Worm (Caenorhabditis elegans) whole organism, young adult: ENCODE measurements around the gene Y48E1C.2.

Source experiments
- B0261.1 ChIP-seq: sonication (generic microtip); optimal IDR thresholded peaks from 2 replicates; lab custom pipeline; 2016; ENCODE audit warnings: mild to moderate bottlenecking, missing genetic modification characterization, moderate library complexity, missing compliant biosample characterization
- C06A6.2 ChIP-seq: fragments of 200-800 bp; sonication (Bioruptor generic); conservative IDR thresholded peaks from 2 replicates; pipeline ENCODE4 v1.3.6; 2022; ENCODE audit warnings: missing genetic modification characterization, missing compliant biosample characterization
- C17E4.6 ChIP-seq: fragments of 200-800 bp; sonication (Bioruptor generic); IDR thresholded peaks from 2 replicates; pipeline ENCODE4 v1.3.6; 2022; ENCODE audit warnings: missing genetic modification reagents, missing genetic modification characterization, missing compliant biosample characterization
- F10E7.11 ChIP-seq: sonication (generic microtip); optimal IDR thresholded peaks from 2 replicates; lab custom pipeline; 2017; ENCODE audit warnings: mild to moderate bottlenecking, missing genetic modification characterization, moderate library complexity, missing compliant biosample characterization
- K11D2.4 ChIP-seq: fragments of 200-800 bp; sonication (Bioruptor generic); IDR thresholded peaks from 2 replicates; pipeline ENCODE4 v1.3.6; 2022; ENCODE audit warnings: missing genetic modification reagents, missing genetic modification characterization, missing compliant biosample characterization
- K12H6.12 ChIP-seq: fragments of 200-800 bp; sonication (Bioruptor generic); optimal IDR thresholded peaks from 2 replicates; lab custom pipeline; 2018; ENCODE audit warnings: mild to moderate bottlenecking, missing genetic modification characterization, missing compliant biosample characterization
- atf-7 ChIP-seq: sonication (generic microtip); optimal IDR thresholded peaks from 2 replicates; lab custom pipeline; 2017; ENCODE audit warnings: mild to moderate bottlenecking, missing genetic modification characterization, missing compliant biosample characterization
- attf-6 ChIP-seq: fragments of 200-800 bp; sonication (Bioruptor generic); IDR thresholded peaks from 2 replicates; pipeline ENCODE4 v1.3.6; 2022; ENCODE audit warnings: missing genetic modification reagents, missing genetic modification characterization, missing compliant biosample characterization
- cebp-1 ChIP-seq, 2 experiments: fragments of 200-800 bp in 1 of 2; sonication (Bioruptor generic) in 1 of 2; sonication (generic microtip) in 1 of 2; IDR thresholded peaks in 1 of 2; optimal IDR thresholded peaks in 1 of 2; 2 replicates each; pipeline versions ENCODE4 v1.3.6 to Lab custom; 2017 to 2022; ENCODE audit warnings: missing compliant biosample characterization in 2 of 2, missing genetic modification characterization in 2 of 2, mild to moderate bottlenecking in 1 of 2, missing genetic modification reagents in 1 of 2, moderate library complexity in 1 of 2
- ceh-58 ChIP-seq: fragments of 200-800 bp; sonication (Bioruptor generic); IDR thresholded peaks from 2 replicates; pipeline ENCODE4 v1.3.6; 2022; ENCODE audit warnings: missing genetic modification characterization, missing compliant biosample characterization
- ceh-79 ChIP-seq: sonication (generic microtip); optimal IDR thresholded peaks from 2 replicates; lab custom pipeline; 2017; ENCODE audit warnings: mild to moderate bottlenecking, missing genetic modification characterization, missing compliant biosample characterization
- chd-7 ChIP-seq: sonication (generic microtip); optimal IDR thresholded peaks from 2 replicates; lab custom pipeline; 2016; ENCODE audit warnings: mild to moderate bottlenecking, missing genetic modification characterization, moderate library complexity, missing compliant biosample characterization
- dpl-1 ChIP-seq: fragments of 150-350 bp; optimal IDR thresholded peaks from 2 replicates; lab custom pipeline; 2014; ENCODE audit warnings: missing biosample characterization, missing genetic modification reagents, missing genetic modification characterization
- egrh-3 ChIP-seq: fragments of 200-800 bp; sonication (Bioruptor generic); IDR thresholded peaks from 2 replicates; pipeline ENCODE4 v1.3.6; 2022; ENCODE audit warnings: missing genetic modification reagents, missing genetic modification characterization, missing compliant biosample characterization
- ets-4 ChIP-seq: fragments of 200-800 bp; sonication (Bioruptor generic); optimal IDR thresholded peaks from 2 replicates; lab custom pipeline; 2018; ENCODE audit warnings: mild to moderate bottlenecking, missing genetic modification characterization, missing compliant biosample characterization
- fkh-3 ChIP-seq: sonication (generic microtip); optimal IDR thresholded peaks from 2 replicates; lab custom pipeline; 2016; ENCODE audit warnings: mild to moderate bottlenecking, missing genetic modification characterization, missing compliant biosample characterization
- hmg-1.2 ChIP-seq: fragments of 200-800 bp; sonication (Bioruptor generic); IDR thresholded peaks from 2 replicates; pipeline ENCODE4 v1.3.6; 2022; ENCODE audit warnings: missing genetic modification reagents, missing genetic modification characterization, missing compliant biosample characterization
- hrde-1 ChIP-seq: sonication (generic microtip); optimal IDR thresholded peaks from 2 replicates; lab custom pipeline; 2016; ENCODE audit warnings: missing genetic modification characterization, mild to moderate bottlenecking, missing compliant biosample characterization, moderate library complexity, missing genotype, missing genetic modification reagents, borderline replicate concordance
- let-526 ChIP-seq: fragments of 200-800 bp; sonication (Bioruptor generic); IDR thresholded peaks from 2 replicates; pipeline ENCODE4 v1.3.6; 2022; ENCODE audit warnings: missing genetic modification reagents, missing genetic modification characterization, missing compliant biosample characterization
- let-607 ChIP-seq, 2 experiments: fragments of 200-800 bp in 1 of 2; sonication (Bioruptor generic) in 1 of 2; sonication (generic microtip) in 1 of 2; optimal IDR thresholded peaks; 2 replicates each; lab custom pipeline; 2016 to 2018; ENCODE audit warnings: mild to moderate bottlenecking in 2 of 2, missing compliant biosample characterization in 2 of 2, missing genetic modification characterization in 2 of 2, moderate library complexity in 2 of 2, missing genotype in 1 of 2
- lin-26 ChIP-seq: fragments of 200-800 bp; sonication (Bioruptor generic); IDR thresholded peaks from 2 replicates; pipeline ENCODE4 v1.3.6; 2022; ENCODE audit warnings: missing genetic modification reagents, missing genetic modification characterization, missing compliant biosample characterization
- lin-35 ChIP-seq, 3 experiments: fragments of 150-350 bp in 2 of 3; sonication (generic microtip) in 1 of 3; optimal IDR thresholded peaks; 2 replicates each; lab custom pipeline; 2014 to 2018; ENCODE audit warnings: missing biosample characterization in 3 of 3, missing genetic modification characterization in 3 of 3, missing genetic modification reagents in 3 of 3
- lin-54 ChIP-seq: fragments of 200-800 bp; sonication (Bioruptor generic); optimal IDR thresholded peaks from 2 replicates; lab custom pipeline; 2018; ENCODE audit warnings: mild to moderate bottlenecking, missing genetic modification characterization, missing compliant biosample characterization
- lir-1 ChIP-seq: fragments of 200-800 bp; sonication (Bioruptor generic); conservative IDR thresholded peaks from 2 replicates; pipeline ENCODE4 v1.3.6; 2022; ENCODE audit warnings: missing genetic modification reagents, missing genetic modification characterization, missing compliant biosample characterization
- madf-10 ChIP-seq: sonication (generic microtip); optimal IDR thresholded peaks from 2 replicates; lab custom pipeline; 2016; ENCODE audit warnings: mild to moderate bottlenecking, missing genetic modification characterization, missing compliant biosample characterization
- madf-6 ChIP-seq: fragments of 200-800 bp; sonication (Bioruptor generic); IDR thresholded peaks from 2 replicates; pipeline ENCODE4 v1.3.6; 2022; ENCODE audit warnings: missing genetic modification reagents, missing genetic modification characterization, missing compliant biosample characterization
- mel-28 ChIP-seq: sonication (generic microtip); optimal IDR thresholded peaks from 2 replicates; lab custom pipeline; 2016; ENCODE audit warnings: borderline replicate concordance, mild to moderate bottlenecking, missing genetic modification characterization, missing compliant biosample characterization
- nhr-80 ChIP-seq: sonication (generic microtip); optimal IDR thresholded peaks from 2 replicates; lab custom pipeline; 2016; ENCODE audit warnings: missing genetic modification characterization, missing compliant biosample characterization
- pha-4 ChIP-seq: fragments of 150-350 bp; sonication (generic microtip); optimal IDR thresholded peaks from 2 replicates; lab custom pipeline; 2014; ENCODE audit warnings: missing biosample characterization, missing genetic modification reagents, missing genetic modification characterization
- repo-1 ChIP-seq: sonication (generic microtip); optimal IDR thresholded peaks from 2 replicates; lab custom pipeline; 2017; ENCODE audit warnings: mild to moderate bottlenecking, missing genetic modification characterization, missing compliant biosample characterization
- rpc-1 ChIP-seq, 2 experiments: fragments of 150-350 bp in 1 of 2; sonication (generic microtip) in 1 of 2; optimal IDR thresholded peaks; 2 replicates each; lab custom pipeline; 2014 to 2018; ENCODE audit warnings: missing biosample characterization in 1 of 2, missing genetic modification characterization in 1 of 2, missing genetic modification reagents in 1 of 2, missing genotype in 1 of 2
- snpc-4 ChIP-seq, 5 experiments: fragments of 150-350 bp in 1 of 5; sonication (generic microtip) in 4 of 5; optimal IDR thresholded peaks; 2 replicates each; lab custom pipeline; 2014 to 2018; ENCODE audit warnings: missing genetic modification characterization in 5 of 5, missing biosample characterization in 3 of 5, antibody characterized with exemption in 2 of 5, mild to moderate bottlenecking in 2 of 5, missing compliant biosample characterization in 2 of 5, missing genotype in 2 of 5, moderate library complexity in 2 of 5, missing genetic modification reagents in 1 of 5
- somi-1 ChIP-seq: fragments of 200-800 bp; sonication (Bioruptor generic); optimal IDR thresholded peaks from 2 replicates; lab custom pipeline; 2018; ENCODE audit warnings: mild to moderate bottlenecking, missing genetic modification characterization, missing compliant biosample characterization
- tbp1 ChIP-seq: fragments of 200-800 bp; sonication (Bioruptor generic); optimal IDR thresholded peaks from 2 replicates; lab custom pipeline; 2018; ENCODE audit warnings: mild to moderate bottlenecking, missing genetic modification characterization, missing compliant biosample characterization
- tlf-1 ChIP-seq: fragments of 200-800 bp; sonication (Bioruptor generic); optimal IDR thresholded peaks from 2 replicates; lab custom pipeline; 2018; ENCODE audit warnings: mild to moderate bottlenecking, missing genetic modification characterization, missing compliant biosample characterization
- xnd-1 ChIP-seq: sonication (generic microtip); optimal IDR thresholded peaks from 2 replicates; lab custom pipeline; 2016; ENCODE audit warnings: missing genotype, missing genetic modification reagents, missing genetic modification characterization, missing compliant biosample characterization
- zfh-2 ChIP-seq: fragments of 200-800 bp; sonication (Bioruptor generic); conservative IDR thresholded peaks from 2 replicates; pipeline ENCODE4 v1.3.6; 2022; ENCODE audit warnings: missing genetic modification reagents, missing genetic modification characterization, missing compliant biosample characterization
- ztf-22 ChIP-seq: fragments of 200-800 bp; sonication (Bioruptor generic); optimal IDR thresholded peaks from 2 replicates; lab custom pipeline; 2018; ENCODE audit warnings: mild to moderate bottlenecking, missing genetic modification characterization, moderate library complexity, missing compliant biosample characterization
- ztf-25 ChIP-seq: fragments of 200-800 bp; sonication (Bioruptor generic); IDR thresholded peaks from 2 replicates; pipeline ENCODE4 v1.3.6; 2022; ENCODE audit warnings: missing genetic modification reagents, missing genetic modification characterization, missing compliant biosample characterization
- ztf-26 ChIP-seq: sonication (generic microtip); optimal IDR thresholded peaks from 2 replicates; lab custom pipeline; 2017; ENCODE audit warnings: missing genetic modification characterization, missing compliant biosample characterization

Gene Y48E1C.2

ce11 chrII:13460592-13461395 is 36.5 kb downstream of the Y48E1C.2 start, which contains the start of gene pqn-27 (continued):
- TF ChIP-seq hrde-1 (tag; lab: Kevin White, UChicago) (no peak), snpc-4 (GFP tag; optimal IDR thresholded peaks at IDR 0.05; lab: Kevin White, UChicago) (no peak), snpc-4 (tag; optimal IDR thresholded peaks at IDR 0.05; lab: Kevin White, UChicago) (peak in 1 of 4 experiments; percentile 46), K12H6.12 (tag; lab: Kevin White, UChicago) (peak; percentile 71), B0261.1 (tag; lab: Kevin White, UChicago) (no peak), dpl-1 (GFP tag; lab: Kevin White, UChicago) (no peak), rpc-1 (optimal IDR thresholded peaks at IDR 0.05; lab: Kevin White, UChicago) (no peak), rpc-1 (tag; optimal IDR thresholded peaks at IDR 0.05; lab: Kevin White, UChicago) (no peak), ceh-79 (tag; lab: Kevin White, UChicago) (no peak), madf-10 (tag; lab: Kevin White, UChicago) (no peak), xnd-1 (tag; lab: Kevin White, UChicago) (no peak), hmg-1.2 (GFP tag; lab: Robert Waterston, UW) (no peak)

- TF ChIP-seq ztf-26 (tag; lab: Kevin White, UChicago) (peak; percentile 73), lin-26 (GFP tag; lab: Robert Waterston, UW) (peak; percentile 76), somi-1 (GFP tag; lab: Kevin White, UChicago) (peak; percentile 81), fkh-3 (tag; lab: Kevin White, UChicago) (no peak), zfh-2 (GFP tag; lab: Robert Waterston, UW) (peak; percentile 44; the same call in 1 of the 2 replicates), mel-28 (tag; lab: Kevin White, UChicago) (no peak), tbp1 (GFP tag; lab: Kevin White, UChicago) (peak; percentile 30), egrh-3 (GFP tag; lab: Robert Waterston, UW) (0 out of 2 replicates have a peak, but pooled peaks have one; percentile 28), F10E7.11 (tag; lab: Kevin White, UChicago) (no peak), snpc-4 (GFP tag; optimal IDR thresholded peaks at IDR 0.05; lab: Kevin White, UChicago) (no peak), snpc-4 (tag; optimal IDR thresholded peaks at IDR 0.05; lab: Kevin White, UChicago) (peak in 3 of 4 experiments; percentile 33 to 36 (median 35)), nhr-80 (tag; lab: Kevin White, UChicago) (peak; percentile 88), let-526 (GFP tag; lab: Robert Waterston, UW) (peak; percentile 65; the same call in 1 of the 2 replicates), repo-1 (tag; lab: Kevin White, UChicago) (peak; percentile 23), atf-7 (tag; lab: Kevin White, UChicago) (peak; percentile 76), ztf-25 (GFP tag; lab: Robert Waterston, UW) (0 out of 2 replicates have a peak, but pooled peaks have one; percentile 14), lin-35 (GFP tag; optimal IDR thresholded peaks at IDR 0.05; lab: Kevin White, UChicago) (peak in 1 of 3 experiments; percentile 8), K11D2.4 (GFP tag; lab: Robert Waterston, UW) (peak; percentile 53; the same call in 1 of the 2 replicates), madf-6 (GFP tag; lab: Robert Waterston, UW) (0 out of 2 replicates have a peak, but pooled peaks have one; percentile 21), C06A6.2 (GFP tag; lab: Robert Waterston, UW) (peak; percentile 65), let-607 (tag; optimal IDR thresholded peaks at IDR 0.05; lab: Kevin White, UChicago) (peak in 1 of 2 experiments; percentile 13), attf-6 (no peak), tlf-1 (peak; percentile 11), ceh-58 (GFP tag; lab: Robert Waterston, UW) (no peak), madf-10 (tag; lab: Kevin White, UChicago) (peak; percentile 81), ets-4 (peak; percentile 66), lin-54 (GFP tag; lab: Kevin White, UChicago) (peak; percentile 2), cebp-1 (GFP tag; IDR thresholded peaks at IDR 0.05; lab: Robert Waterston, UW) (no peak), cebp-1 (tag; optimal IDR thresholded peaks at IDR 0.05; lab: Kevin White, UChicago) (peak; percentile 59), ztf-22 (GFP tag; lab: Kevin White, UChicago) (peak; percentile 94), chd-7 (tag; lab: Kevin White, UChicago) (peak; percentile 81), pha-4 (tag; lab: Kevin White, UChicago) (peak; percentile 16), C17E4.6 (no peak), lir-1 (GFP tag; lab: Robert Waterston, UW) (0 out of 2 replicates have a peak, but pooled peaks have one; percentile 18)
These were observed 37.4 kb downstream of the Y48E1C.2 start for ce11 chrII:13461604-13462375.
